Worm (Caenorhabditis elegans) whole organism, L4/young adult: Measurements from ENCODE around the gene rsd-2.

Experiments
- W03F9.2 ChIP-seq: fragments of 150-350 bp; optimal IDR thresholded peaks from 2 replicates; lab custom pipeline; 2014; ENCODE audit warnings: missing biosample characterization, missing genetic modification characterization
- him-1 ChIP-seq: sonication (generic microtip); optimal IDR thresholded peaks from 2 replicates; lab custom pipeline; 2016; ENCODE audit warnings: missing genotype, missing genetic modification reagents, missing genetic modification characterization, missing compliant biosample characterization

DNA sequence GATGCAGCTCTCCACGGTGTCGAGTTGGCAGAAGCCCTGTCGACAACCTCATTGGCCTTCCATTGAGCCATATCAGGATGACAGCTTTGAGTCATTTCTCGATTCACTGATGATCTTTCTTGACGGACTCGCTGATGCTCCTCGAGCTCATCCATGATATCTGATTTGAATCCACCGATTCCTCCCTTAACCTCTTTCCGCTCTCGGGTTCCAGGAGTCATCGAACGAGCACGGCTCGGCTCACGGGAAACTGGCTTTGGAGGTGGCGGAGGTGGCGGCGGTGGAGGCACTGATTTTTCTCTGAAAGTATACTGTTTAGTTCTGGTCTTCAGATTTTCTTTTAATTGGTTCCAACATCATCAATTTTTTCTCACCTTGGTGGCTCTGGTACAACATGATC is 19.0 kb upstream of the rsd-2 start:
- no peak for TF ChIP-seq him-1 (tag; lab: Kevin White, UChicago)
- TF ChIP-seq W03F9.2 (tag; lab: Kevin White, UChicago), result no peak
